Fruit fly (Drosophila melanogaster) whole organism, embryonic: ENCODE data around the gene Cep290.

Experiments used
- Bgb ChIP-seq: fragments of 200-800 bp; sonication (Bioruptor generic); IDR thresholded peaks from 2 replicates; pipeline ENCODE4 v1.3.6; 2022; ENCODE audit warnings: missing biosample characterization, missing genetic modification characterization; ENCODE audit not compliant: partially characterized antibody
- CG11247 ChIP-seq: fragments of 200-800 bp; sonication (Bioruptor generic); IDR thresholded peaks from 2 replicates; pipeline ENCODE4 v1.3.6; 2022; ENCODE audit warnings: missing biosample characterization, missing genetic modification characterization
- CG11398 ChIP-seq: fragments of 200-800 bp; sonication (Bioruptor generic); optimal IDR thresholded peaks from 2 replicates; lab custom pipeline; 2016; ENCODE audit warnings: missing biosample characterization, missing genetic modification characterization
- CG13624 ChIP-seq: fragments of 200-800 bp; sonication (Bioruptor generic); optimal IDR thresholded peaks from 2 replicates; lab custom pipeline; 2016; ENCODE audit warnings: missing biosample characterization, missing genetic modification characterization
- CG15696 ChIP-seq: fragments of 200-800 bp; sonication (Bioruptor generic); optimal IDR thresholded peaks from 2 replicates; lab custom pipeline; 2019; ENCODE audit warnings: missing biosample characterization, mild to moderate bottlenecking, missing genetic modification characterization, moderate library complexity
- CG16815 ChIP-seq: fragments of 200-800 bp; sonication (Bioruptor generic); optimal IDR thresholded peaks from 3 replicates; lab custom pipeline; 2017; ENCODE audit warnings: missing biosample characterization, mild to moderate bottlenecking, missing genetic modification characterization
- CG17385 ChIP-seq: fragments of 200-800 bp; sonication (Bioruptor generic); optimal IDR thresholded peaks from 3 replicates; lab custom pipeline; 2018; ENCODE audit warnings: missing biosample characterization, mild to moderate bottlenecking, missing genetic modification characterization
- CG18011 ChIP-seq: fragments of 200-800 bp; sonication (Bioruptor generic); optimal IDR thresholded peaks from 2 replicates; lab custom pipeline; 2017; ENCODE audit warnings: missing biosample characterization, missing genetic modification characterization, mild to moderate bottlenecking, moderate library complexity, missing genotype
- CG1832 ChIP-seq: fragments of 200-800 bp; sonication (Bioruptor generic); optimal IDR thresholded peaks from 2 replicates; lab custom pipeline; 2017; ENCODE audit warnings: missing biosample characterization, mild to moderate bottlenecking, missing genetic modification characterization, inconsistent platforms
- CG2678 ChIP-seq: fragments of 200-800 bp; sonication (Bioruptor generic); optimal IDR thresholded peaks from 3 replicates; lab custom pipeline; 2019; ENCODE audit warnings: missing biosample characterization, mild to moderate bottlenecking, missing genetic modification characterization, moderate library complexity
- CG30431 ChIP-seq: fragments of 200-800 bp; sonication (Bioruptor generic); optimal IDR thresholded peaks from 2 replicates; lab custom pipeline; 2017; ENCODE audit warnings: missing biosample characterization, missing genetic modification characterization
- CG34376 ChIP-seq: fragments of 200-800 bp; sonication (Bioruptor generic); optimal IDR thresholded peaks from 2 replicates; lab custom pipeline; 2018; ENCODE audit warnings: missing biosample characterization, mild to moderate bottlenecking, missing genetic modification characterization
- CG3995 ChIP-seq: fragments of 200-800 bp; sonication (Bioruptor generic); optimal IDR thresholded peaks from 3 replicates; lab custom pipeline; 2016; ENCODE audit warnings: missing biosample characterization, missing genetic modification characterization
- CG43689 ChIP-seq: fragments of 200-800 bp; sonication (Bioruptor generic); IDR thresholded peaks from 2 replicates; pipeline ENCODE4 v1.3.6; 2022; ENCODE audit warnings: missing biosample characterization, missing genetic modification characterization
- CG6254 ChIP-seq: fragments of 200-800 bp; sonication (Bioruptor generic); optimal IDR thresholded peaks from 3 replicates; lab custom pipeline; 2017; ENCODE audit warnings: mild to moderate bottlenecking, missing biosample characterization, missing genetic modification reagents, missing genetic modification characterization
- CG6791 ChIP-seq: fragments of 200-800 bp; sonication (Bioruptor generic); IDR thresholded peaks from 3 replicates; pipeline ENCODE4 v1.3.6; 2022; ENCODE audit warnings: missing biosample characterization, missing genetic modification characterization; ENCODE audit not compliant: partially characterized antibody
- CG7839 ChIP-seq: fragments of 200-800 bp; sonication (Bioruptor generic); optimal IDR thresholded peaks from 3 replicates; lab custom pipeline; 2018; ENCODE audit warnings: missing biosample characterization, mild to moderate bottlenecking, missing genetic modification characterization, moderate library complexity
- CG7963 ChIP-seq: fragments of 200-800 bp; sonication (Bioruptor generic); IDR thresholded peaks from 3 replicates; pipeline ENCODE4 v1.3.6; 2022; ENCODE audit warnings: missing biosample characterization, missing genetic modification characterization; ENCODE audit not compliant: partially characterized antibody
- CG8359 ChIP-seq: fragments of 200-800 bp; sonication (Bioruptor generic); optimal IDR thresholded peaks from 2 replicates; lab custom pipeline; 2017; ENCODE audit warnings: missing biosample characterization, mild to moderate bottlenecking, missing genetic modification characterization, borderline replicate concordance
- CG8765 ChIP-seq: fragments of 200-800 bp; sonication (Bioruptor generic); IDR thresholded peaks from 2 replicates; pipeline ENCODE4 v1.3.6; 2022; ENCODE audit warnings: missing biosample characterization, missing genetic modification characterization
- CG9609 ChIP-seq: fragments of 200-800 bp; sonication (Bioruptor generic); optimal IDR thresholded peaks from 3 replicates; lab custom pipeline; 2016; ENCODE audit warnings: missing biosample characterization, missing genetic modification characterization
- CG9727 ChIP-seq: fragments of 200-800 bp; sonication (Bioruptor generic); optimal IDR thresholded peaks from 3 replicates; lab custom pipeline; 2017; ENCODE audit warnings: missing biosample characterization, mild to moderate bottlenecking, missing genetic modification characterization
- CTCF ChIP-seq: fragments of 200-800 bp; sonication (Bioruptor generic); optimal IDR thresholded peaks from 2 replicates; lab custom pipeline; 2017; ENCODE audit warnings: missing biosample characterization, mild to moderate bottlenecking, missing genetic modification characterization, moderate library complexity
- D ChIP-seq, 2 experiments: fragments of 200-800 bp in 1 of 2; fragments of >200 bp in 1 of 2; sonication (Bioruptor generic) in 1 of 2; optimal IDR thresholded peaks; 2 replicates in 1 of 2; 3 replicates in 1 of 2; lab custom pipeline; 2017; ENCODE audit warnings: mild to moderate bottlenecking in 1 of 2, missing biosample characterization in 1 of 2, missing genetic modification characterization in 1 of 2, missing genetic modification reagents in 1 of 2
- Drgx ChIP-seq: fragments of 200-800 bp; sonication (Bioruptor generic); IDR thresholded peaks from 2 replicates; pipeline ENCODE4 v1.3.6; 2022; ENCODE audit warnings: missing biosample characterization, missing genetic modification characterization
- Fer1 ChIP-seq: fragments of 200-800 bp; sonication (Bioruptor generic); optimal IDR thresholded peaks from 2 replicates; lab custom pipeline; 2017; ENCODE audit warnings: missing biosample characterization, mild to moderate bottlenecking, missing genetic modification characterization
- Gsc ChIP-seq: fragments of 200-800 bp; sonication (Bioruptor generic); IDR thresholded peaks from 2 replicates; pipeline ENCODE4 v1.3.6; 2022; ENCODE audit warnings: missing biosample characterization, missing genetic modification characterization
- HHEX ChIP-seq: fragments of 200-800 bp; sonication (Bioruptor generic); optimal IDR thresholded peaks from 3 replicates; lab custom pipeline; 2017; ENCODE audit warnings: missing biosample characterization, mild to moderate bottlenecking, missing genetic modification characterization, missing genetic modification reagents
- HmgZ ChIP-seq: fragments of 200-800 bp; sonication (Bioruptor generic); optimal IDR thresholded peaks from 2 replicates; lab custom pipeline; 2018; ENCODE audit warnings: missing biosample characterization, mild to moderate bottlenecking, missing genetic modification characterization
- Hr51 ChIP-seq, 2 experiments: fragments of 200-800 bp; sonication (Bioruptor generic); optimal IDR thresholded peaks; 2 replicates in 1 of 2; 3 replicates in 1 of 2; lab custom pipeline; 2016 to 2018; ENCODE audit warnings: missing biosample characterization in 2 of 2, missing genetic modification characterization in 2 of 2, mild to moderate bottlenecking in 1 of 2, moderate library complexity in 1 of 2
- Max ChIP-seq: fragments of 200-800 bp; sonication (Bioruptor generic); optimal IDR thresholded peaks from 2 replicates; lab custom pipeline; 2016; ENCODE audit warnings: missing biosample characterization, mild to moderate bottlenecking, missing genetic modification characterization
- Myb ChIP-seq: fragments of 200-800 bp; sonication (Bioruptor generic); optimal IDR thresholded peaks from 2 replicates; lab custom pipeline; 2016; ENCODE audit warnings: missing biosample characterization, missing genetic modification characterization
- NfI ChIP-seq: fragments of 200-800 bp; sonication (Bioruptor generic); optimal IDR thresholded peaks from 3 replicates; lab custom pipeline; 2018; ENCODE audit warnings: missing biosample characterization, mild to moderate bottlenecking, missing genetic modification characterization, moderate library complexity
- Side ChIP-seq: fragments of 200-800 bp; sonication (Bioruptor generic); optimal IDR thresholded peaks from 2 replicates; lab custom pipeline; 2016; ENCODE audit warnings: missing biosample characterization, missing genetic modification characterization
- TFAM ChIP-seq: fragments of 200-800 bp; sonication (Bioruptor generic); optimal IDR thresholded peaks from 2 replicates; lab custom pipeline; 2017; ENCODE audit warnings: missing biosample characterization, missing genetic modification characterization, inconsistent platforms
- ato ChIP-seq: fragments of 200-800 bp; sonication (Bioruptor generic); IDR thresholded peaks from 2 replicates; pipeline ENCODE4 v1.3.6; 2022; ENCODE audit warnings: missing biosample characterization, missing genetic modification characterization; ENCODE audit not compliant: partially characterized antibody
- bab2 ChIP-seq: fragments of 200-800 bp; sonication (Bioruptor generic); optimal IDR thresholded peaks from 2 replicates; lab custom pipeline; 2016; ENCODE audit warnings: missing biosample characterization, missing genetic modification characterization
- crol ChIP-seq: fragments of 200-800 bp; sonication (Bioruptor generic); IDR thresholded peaks from 2 replicates; pipeline ENCODE4 v1.3.6; 2022; ENCODE audit warnings: missing biosample characterization, missing genetic modification characterization
- gcm2 ChIP-seq: fragments of 200-800 bp; sonication (Bioruptor generic); optimal IDR thresholded peaks from 2 replicates; lab custom pipeline; 2016; ENCODE audit warnings: missing biosample characterization, missing genetic modification characterization
- jigr1 ChIP-seq: fragments of 200-800 bp; sonication (Bioruptor generic); IDR thresholded peaks from 3 replicates; pipeline ENCODE4 v1.3.6; 2022; ENCODE audit warnings: missing biosample characterization, missing genetic modification characterization
- lola ChIP-seq, 3 experiments: fragments of >200 bp in 2 of 3; fragments of 200-800 bp in 1 of 3; sonication (Bioruptor generic) in 1 of 3; optimal IDR thresholded peaks; 2 replicates each; lab custom pipeline; 2017 to 2019; ENCODE audit warnings: missing biosample characterization in 3 of 3, missing genetic modification characterization in 3 of 3, mild to moderate bottlenecking in 1 of 3, moderate library complexity in 1 of 3
- row ChIP-seq: fragments of 200-800 bp; sonication (Bioruptor generic); IDR thresholded peaks from 3 replicates; pipeline ENCODE4 v1.3.6; 2022; ENCODE audit warnings: missing biosample characterization, missing genetic modification characterization
- sima ChIP-seq: fragments of 200-800 bp; sonication (Bioruptor generic); optimal IDR thresholded peaks from 2 replicates; lab custom pipeline; 2016; ENCODE audit warnings: missing biosample characterization, missing genetic modification characterization
- so ChIP-seq: fragments of 200-800 bp; sonication (Bioruptor generic); IDR thresholded peaks from 3 replicates; pipeline ENCODE4 v1.3.6; 2022; ENCODE audit warnings: missing biosample characterization, missing genetic modification characterization
- tll ChIP-seq, 2 experiments: fragments of 200-800 bp in 1 of 2; fragments of >200 bp in 1 of 2; sonication (Bioruptor generic) in 1 of 2; optimal IDR thresholded peaks; 2 replicates each; lab custom pipeline; 2017 to 2019; ENCODE audit warnings: missing biosample characterization in 2 of 2, missing genetic modification characterization in 2 of 2, mild to moderate bottlenecking in 1 of 2, moderate library complexity in 1 of 2
- trem ChIP-seq: fragments of 200-800 bp; optimal IDR thresholded peaks from 3 replicates; lab custom pipeline; 2019; ENCODE audit warnings: missing biosample characterization, mild to moderate bottlenecking, missing genetic modification characterization, moderate library complexity
- zen ChIP-seq: fragments of 200-800 bp; sonication (Bioruptor generic); optimal IDR thresholded peaks from 3 replicates; lab custom pipeline; 2018; ENCODE audit warnings: missing biosample characterization, mild to moderate bottlenecking, missing genetic modification characterization, moderate library complexity
- zfh2 ChIP-seq: fragments of 200-800 bp; sonication (Bioruptor generic); optimal IDR thresholded peaks from 2 replicates; lab custom pipeline; 2016; ENCODE audit warnings: missing biosample characterization, missing genetic modification characterization

Cep290 gene

DNA sequence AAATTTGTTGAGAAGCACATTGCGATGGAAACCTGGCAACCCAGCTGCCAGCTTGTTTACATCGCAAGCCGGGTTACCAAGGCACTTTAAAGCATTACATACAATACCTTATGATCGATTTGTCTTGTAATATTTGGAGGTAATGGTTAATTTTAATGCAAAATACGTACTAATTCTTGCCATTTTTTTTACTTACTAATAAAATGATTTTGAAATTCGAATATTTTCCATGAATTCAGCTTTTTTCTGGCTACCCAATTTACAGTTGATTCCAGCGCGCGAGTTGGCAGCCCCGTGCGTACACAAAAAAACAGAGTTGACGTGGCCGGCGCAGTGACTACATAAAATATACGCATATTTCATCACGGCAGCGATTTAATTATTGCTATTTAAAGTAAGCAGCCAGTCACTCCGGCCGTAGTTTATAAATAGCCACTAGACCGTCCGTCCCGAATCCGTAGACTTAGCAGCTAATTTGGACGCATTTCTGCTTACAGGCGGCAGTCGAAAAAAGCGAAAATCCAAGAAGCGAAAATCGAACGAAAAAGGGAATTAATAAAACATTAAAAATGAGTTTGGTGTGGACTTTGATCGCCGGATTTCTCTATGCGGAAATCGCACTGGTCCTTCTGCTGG, 6.1 kb upstream of the Cep290 start, which contains the start of the genes CG13901 and CG13887 (continued):
- TF ChIP-seq CG6791 (GFP tag; lab: Robert Waterston, UW) (no peak), bab2 (GFP tag; lab: Kevin White, UChicago) (peak; percentile 83), CG1832 (GFP tag; lab: Kevin White, UChicago) (no peak), CG8359 (GFP tag; lab: Kevin White, UChicago) (peak; percentile 59), jigr1 (peak; percentile 18; the same call in 1 of the 3 replicates), NfI (GFP tag; lab: Kevin White, UChicago) (peak; percentile 90), Myb (peak; percentile 78), CG11247 (GFP tag; lab: Robert Waterston, UW) (peak; percentile 82), TFAM (GFP tag; lab: Kevin White, UChicago) (no peak), so (GFP tag; lab: Robert Waterston, UW) (peak; percentile 84; the same call in 2 of the 3 replicates), Gsc (GFP tag; lab: Robert Waterston, UW) (no peak; the same call in 1 of the 2 replicates), CG9609 (GFP tag; lab: Kevin White, UChicago) (peak; percentile 95), CG43689 (GFP tag; lab: Robert Waterston, UW) (peak; percentile 59; the same call in 1 of the 2 replicates), CG17385 (peak; percentile 82), tll (GFP tag; optimal IDR thresholded peaks at IDR 0.05; lab: Kevin White, UChicago) (peak; percentile 14 to 65), Max (peak; percentile 95), CG7839 (tag; lab: Kevin White, UChicago) (peak; percentile 90), CG16815 (GFP tag; lab: Kevin White, UChicago) (peak; percentile 87), CG3995 (peak; percentile 87), D (optimal IDR thresholded peaks at IDR 0.05; lab: Kevin White, UChicago) (no peak), D (GFP tag; optimal IDR thresholded peaks at IDR 0.05; lab: Kevin White, UChicago) (peak; percentile 76), CG6254 (GFP tag; lab: Kevin White, UChicago) (peak; percentile 47), trem (tag; lab: Kevin White, UChicago) (peak; percentile 100), CG11398 (GFP tag; lab: Kevin White, UChicago) (peak; percentile 76), zfh2 (GFP tag; lab: Kevin White, UChicago) (peak; percentile 97), Bgb (GFP tag; lab: Robert Waterston, UW) (no peak), zen (tag; lab: Kevin White, UChicago) (peak; percentile 77), CTCF (peak; percentile 54), Side (GFP tag; lab: Kevin White, UChicago) (peak; percentile 92), Fer1 (GFP tag; lab: Kevin White, UChicago) (peak; percentile 91), crol (GFP tag; lab: Robert Waterston, UW) (peak; percentile 10; the same call in 1 of the 2 replicates), CG13624 (GFP tag; lab: Kevin White, UChicago) (peak; percentile 83), row (peak; percentile 97), lola (GFP tag; optimal IDR thresholded peaks at IDR 0.05; lab: Kevin White, UChicago) (peak in 1 of 3 experiments; percentile 84), sima (GFP tag; lab: Kevin White, UChicago) (peak; percentile 7), CG30431 (GFP tag; lab: Kevin White, UChicago) (peak; percentile 67), HmgZ (peak; percentile 97), CG8765 (GFP tag; lab: Robert Waterston, UW) (peak; percentile 54), Hr51 (GFP tag; optimal IDR thresholded peaks at IDR 0.05; lab: Kevin White, UChicago) (peak; percentile 91 to 93), Drgx (peak; percentile 83), CG15696 (tag; lab: Kevin White, UChicago) (peak; percentile 89), CG18011 (GFP tag; lab: Kevin White, UChicago) (peak; percentile 87), CG2678 (tag; lab: Kevin White, UChicago) (peak; percentile 90), CG9727 (GFP tag; lab: Kevin White, UChicago) (peak; percentile 75), CG34376 (peak; percentile 91), CG7963 (GFP tag; lab: Robert Waterston, UW) (no peak), gcm2 (GFP tag; lab: Kevin White, UChicago) (peak; percentile 80), ato (GFP tag; lab: Robert Waterston, UW) (no peak), HHEX (GFP tag; lab: Kevin White, UChicago) (peak; percentile 79)
